Worm (Caenorhabditis elegans): ENCODE data around the gene clec-34.

DNA sequence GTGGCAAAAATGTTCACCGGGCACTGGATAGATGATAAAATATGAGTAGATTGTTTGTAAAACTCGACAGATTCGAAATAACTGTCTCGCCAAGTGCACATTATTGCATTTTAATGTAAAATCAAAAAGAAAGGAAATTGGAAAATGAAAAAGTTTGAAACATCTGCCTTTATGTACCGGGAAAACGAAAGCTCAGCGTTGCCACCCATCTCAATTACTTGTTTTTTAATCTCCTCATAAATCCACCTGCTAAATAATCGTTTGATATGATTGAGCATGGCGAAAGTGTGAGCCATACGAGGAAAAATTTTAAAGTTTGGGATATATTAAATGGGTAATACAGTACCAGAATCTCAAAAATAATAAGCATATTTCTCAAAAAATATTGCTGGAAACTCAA lies 19.0 kb upstream of the clec-34 start, which contains the start of gene srh-137:
- TF ChIP-seq dao-5 (tag; optimal IDR thresholded peaks at IDR 0.05) (no peak), him-1 (tag; optimal IDR thresholded peaks at IDR 0.05) (no peak), W03F9.2 (tag; optimal IDR thresholded peaks at IDR 0.05) (no peak)

Measured in whole organism, L4/young adult.